Fruit fly (Drosophila melanogaster) whole organism, embryonic: ENCODE measurements around the gene tho2.

Experiments used
- Ada2b ChIP-seq: fragments of 200-800 bp; sonication (Bioruptor generic); IDR thresholded peaks from 2 replicates; pipeline ENCODE4 v1.3.6; 2022; ENCODE audit warnings: missing biosample characterization, missing genetic modification characterization
- Aef1 ChIP-seq: fragments of 200-800 bp; sonication (Bioruptor generic); IDR thresholded peaks from 3 replicates; pipeline ENCODE4 v1.3.6; 2022; ENCODE audit warnings: missing biosample characterization, missing genetic modification characterization
- Antp ChIP-seq: fragments of 200-800 bp; sonication (Bioruptor generic); optimal IDR thresholded peaks from 3 replicates; lab custom pipeline; 2016; ENCODE audit warnings: missing biosample characterization, missing genetic modification characterization
- B-H2 ChIP-seq: fragments of 200-800 bp; sonication (Bioruptor generic); optimal IDR thresholded peaks from 2 replicates; lab custom pipeline; 2018; ENCODE audit warnings: missing biosample characterization, mild to moderate bottlenecking, missing genetic modification characterization
- Bdp1 ChIP-seq: fragments of 200-800 bp; sonication (Bioruptor generic); optimal IDR thresholded peaks from 3 replicates; lab custom pipeline; 2016; ENCODE audit warnings: missing biosample characterization, missing genetic modification characterization
- CG10321 ChIP-seq: fragments of 200-800 bp; sonication (Bioruptor generic); IDR thresholded peaks from 2 replicates; pipeline ENCODE4 v1.3.6; 2022; ENCODE audit warnings: missing biosample characterization, missing genetic modification characterization
- CG10565 ChIP-seq: fragments of 200-800 bp; sonication (Bioruptor generic); optimal IDR thresholded peaks from 3 replicates; lab custom pipeline; 2016; ENCODE audit warnings: missing biosample characterization, mild to moderate bottlenecking, missing genetic modification characterization
- CG11093 ChIP-seq: fragments of 200-800 bp; sonication (Bioruptor generic); IDR thresholded peaks from 3 replicates; pipeline ENCODE4 v1.3.6; 2022; ENCODE audit warnings: missing biosample characterization, missing genetic modification characterization
- CG11696 ChIP-seq: fragments of 200-800 bp; sonication (Bioruptor generic); IDR thresholded peaks from 2 replicates; pipeline ENCODE4 v1.3.6; 2022; ENCODE audit warnings: missing biosample characterization, missing genetic modification characterization
- CG13123 ChIP-seq: fragments of 200-800 bp; sonication (Bioruptor generic); optimal IDR thresholded peaks from 2 replicates; lab custom pipeline; 2016; ENCODE audit warnings: missing biosample characterization, missing genetic modification characterization
- CG13775 ChIP-seq: fragments of 200-800 bp; sonication (Bioruptor generic); optimal IDR thresholded peaks from 3 replicates; lab custom pipeline; 2017; ENCODE audit warnings: missing biosample characterization, mild to moderate bottlenecking, missing genetic modification characterization
- CG14050 ChIP-seq: fragments of 200-800 bp; sonication (Bioruptor generic); IDR thresholded peaks from 3 replicates; pipeline ENCODE4 v1.3.6; 2022; ENCODE audit warnings: missing biosample characterization, missing genetic modification characterization
- CG14441 ChIP-seq: fragments of 200-800 bp; sonication (Bioruptor generic); IDR thresholded peaks from 2 replicates; pipeline ENCODE4 v1.3.6; 2022; ENCODE audit warnings: missing biosample characterization, missing genetic modification characterization
- CG14667 ChIP-seq: fragments of 200-800 bp; sonication (Bioruptor generic); IDR thresholded peaks from 2 replicates; pipeline ENCODE4 v1.3.6; 2022; ENCODE audit warnings: missing biosample characterization, missing genetic modification characterization
- CG14710 ChIP-seq: fragments of 200-800 bp; sonication (Bioruptor generic); optimal IDR thresholded peaks from 3 replicates; lab custom pipeline; 2019; ENCODE audit warnings: missing biosample characterization, mild to moderate bottlenecking, missing genetic modification characterization, moderate library complexity
- CG16779 ChIP-seq: fragments of 200-800 bp; sonication (Bioruptor generic); IDR thresholded peaks from 2 replicates; pipeline ENCODE4 v1.3.6; 2022; ENCODE audit warnings: missing biosample characterization, missing genetic modification characterization
- CG17385 ChIP-seq: fragments of 200-800 bp; sonication (Bioruptor generic); optimal IDR thresholded peaks from 3 replicates; lab custom pipeline; 2018; ENCODE audit warnings: missing biosample characterization, mild to moderate bottlenecking, missing genetic modification characterization
- CG1792 ChIP-seq: fragments of 200-800 bp; sonication (Bioruptor generic); optimal IDR thresholded peaks from 2 replicates; lab custom pipeline; 2016; ENCODE audit warnings: missing biosample characterization, missing genetic modification characterization
- CG18476 ChIP-seq: fragments of 200-800 bp; sonication (Bioruptor generic); optimal IDR thresholded peaks from 2 replicates; lab custom pipeline; 2016; ENCODE audit warnings: missing biosample characterization, mild to moderate bottlenecking, missing genetic modification characterization
- CG18599 ChIP-seq: fragments of 200-800 bp; sonication (Bioruptor generic); optimal IDR thresholded peaks from 3 replicates; lab custom pipeline; 2017; ENCODE audit warnings: missing biosample characterization, missing genetic modification characterization, mild to moderate bottlenecking, moderate library complexity, missing genetic modification reagents
- CG18619 ChIP-seq: fragments of 200-800 bp; sonication (Bioruptor generic); optimal IDR thresholded peaks from 3 replicates; lab custom pipeline; 2017; ENCODE audit warnings: missing biosample characterization, mild to moderate bottlenecking, missing genetic modification characterization
- CG30020 ChIP-seq: fragments of 200-800 bp; optimal IDR thresholded peaks from 2 replicates; lab custom pipeline; 2019; ENCODE audit warnings: missing biosample characterization, mild to moderate bottlenecking, missing genetic modification characterization, moderate library complexity
- CG32767 ChIP-seq: fragments of 200-800 bp; sonication (Bioruptor generic); IDR thresholded peaks from 2 replicates; pipeline ENCODE4 v1.3.6; 2022; ENCODE audit warnings: missing biosample characterization, missing genetic modification characterization
- CG4328 ChIP-seq: fragments of 200-800 bp; sonication (Bioruptor generic); optimal IDR thresholded peaks from 3 replicates; lab custom pipeline; 2017; ENCODE audit warnings: missing biosample characterization, missing genetic modification reagents, missing genetic modification characterization
- CG43689 ChIP-seq: fragments of 200-800 bp; sonication (Bioruptor generic); IDR thresholded peaks from 2 replicates; pipeline ENCODE4 v1.3.6; 2022; ENCODE audit warnings: missing biosample characterization, missing genetic modification characterization
- CG8290 ChIP-seq, 3 experiments: fragments of 200-800 bp; sonication (Bioruptor generic); optimal IDR thresholded peaks; 2 replicates each; lab custom pipeline; 2016 to 2019; ENCODE audit warnings: missing biosample characterization in 3 of 3, missing genetic modification characterization in 3 of 3, mild to moderate bottlenecking in 2 of 3, moderate library complexity in 1 of 3
- CG8765 ChIP-seq: fragments of 200-800 bp; sonication (Bioruptor generic); IDR thresholded peaks from 2 replicates; pipeline ENCODE4 v1.3.6; 2022; ENCODE audit warnings: missing biosample characterization, missing genetic modification characterization
- Deaf1 ChIP-seq: fragments of 200-800 bp; optimal IDR thresholded peaks from 3 replicates; lab custom pipeline; 2019; ENCODE audit warnings: missing biosample characterization, mild to moderate bottlenecking, missing genetic modification characterization, moderate library complexity
- Dip2 ChIP-seq: fragments of 200-800 bp; sonication (Bioruptor generic); IDR thresholded peaks from 2 replicates; pipeline ENCODE4 v1.3.6; 2022; ENCODE audit warnings: missing biosample characterization, missing genetic modification characterization
- Dip3 ChIP-seq: fragments of 200-800 bp; sonication (Bioruptor generic); optimal IDR thresholded peaks from 3 replicates; lab custom pipeline; 2016; ENCODE audit warnings: missing biosample characterization, missing genetic modification characterization
- Dref ChIP-seq: fragments of 200-800 bp; sonication (Bioruptor generic); IDR thresholded peaks from 2 replicates; pipeline ENCODE4 v1.3.6; 2022; ENCODE audit warnings: missing biosample characterization, missing genetic modification characterization
- Hsf ChIP-seq: fragments of 200-800 bp; sonication (Bioruptor generic); optimal IDR thresholded peaks from 3 replicates; lab custom pipeline; 2016; ENCODE audit warnings: missing biosample characterization, missing genetic modification characterization
- PHDP ChIP-seq: fragments of 200-800 bp; sonication (Bioruptor generic); optimal IDR thresholded peaks from 3 replicates; lab custom pipeline; 2018; ENCODE audit warnings: missing biosample characterization, mild to moderate bottlenecking, missing genetic modification characterization, moderate library complexity
- ac ChIP-seq: fragments of 200-800 bp; sonication (Bioruptor generic); optimal IDR thresholded peaks from 3 replicates; lab custom pipeline; 2017; ENCODE audit warnings: missing biosample characterization, mild to moderate bottlenecking, missing genetic modification characterization
- bcd ChIP-seq: fragments of 200-800 bp; sonication (Bioruptor generic); optimal IDR thresholded peaks from 2 replicates; lab custom pipeline; 2017; ENCODE audit warnings: missing biosample characterization, mild to moderate bottlenecking, missing genetic modification characterization
- bowl ChIP-seq: fragments of 200-800 bp; sonication (Bioruptor generic); IDR thresholded peaks from 2 replicates; pipeline ENCODE4 v1.3.6; 2022; ENCODE audit warnings: missing biosample characterization, missing genetic modification characterization
- cad ChIP-seq: fragments of >200 bp; optimal IDR thresholded peaks from 2 replicates; lab custom pipeline; 2017; ENCODE audit warnings: missing biosample characterization, missing genetic modification characterization
- cas ChIP-seq: fragments of 200-800 bp; sonication (Bioruptor generic); IDR thresholded peaks from 2 replicates; pipeline ENCODE4 v1.3.6; 2022; ENCODE audit warnings: missing biosample characterization, missing genetic modification characterization
- danr ChIP-seq: fragments of 200-800 bp; sonication (Bioruptor generic); IDR thresholded peaks from 2 replicates; pipeline ENCODE4 v1.3.6; 2022; ENCODE audit warnings: missing biosample characterization, missing genetic modification characterization
- dmrt99B ChIP-seq: fragments of 200-800 bp; sonication (Bioruptor generic); optimal IDR thresholded peaks from 2 replicates; lab custom pipeline; 2018; ENCODE audit warnings: missing biosample characterization, mild to moderate bottlenecking, missing genetic modification characterization, moderate library complexity
- en ChIP-seq: fragments of 200-800 bp; sonication (Bioruptor generic); optimal IDR thresholded peaks from 2 replicates; lab custom pipeline; 2016; ENCODE audit warnings: missing biosample characterization, missing genetic modification characterization
- ftz-f1 ChIP-seq: fragments of 200-800 bp; sonication (Bioruptor generic); optimal IDR thresholded peaks from 2 replicates; lab custom pipeline; 2016; ENCODE audit warnings: missing biosample characterization, missing genetic modification characterization
- gce ChIP-seq: fragments of 200-800 bp; sonication (Bioruptor generic); IDR thresholded peaks from 3 replicates; pipeline ENCODE4 v1.3.6; 2022; ENCODE audit warnings: missing biosample characterization, missing genetic modification characterization
- gem ChIP-seq: fragments of 200-800 bp; sonication (Bioruptor generic); optimal IDR thresholded peaks from 2 replicates; lab custom pipeline; 2019; ENCODE audit warnings: missing biosample characterization, mild to moderate bottlenecking, missing genetic modification characterization, moderate library complexity
- gfzf ChIP-seq: fragments of 200-800 bp; sonication (Bioruptor generic); optimal IDR thresholded peaks from 2 replicates; lab custom pipeline; 2016; ENCODE audit warnings: missing biosample characterization, mild to moderate bottlenecking, missing genetic modification characterization, moderate library complexity
- gro ChIP-seq: fragments of 200-800 bp; sonication (Bioruptor generic); optimal IDR thresholded peaks from 2 replicates; lab custom pipeline; 2016; ENCODE audit warnings: missing biosample characterization, missing genetic modification characterization
- hth ChIP-seq: fragments of >200 bp; optimal IDR thresholded peaks from 2 replicates; lab custom pipeline; 2017; ENCODE audit warnings: inconsistent platforms
- jing ChIP-seq: fragments of 200-800 bp; sonication (Bioruptor generic); optimal IDR thresholded peaks from 2 replicates; lab custom pipeline; 2018; ENCODE audit warnings: missing biosample characterization, mild to moderate bottlenecking, missing genetic modification characterization
- lab ChIP-seq: fragments of 200-800 bp; sonication (Bioruptor generic); optimal IDR thresholded peaks from 3 replicates; lab custom pipeline; 2017; ENCODE audit warnings: missing biosample characterization, missing genetic modification characterization, mild to moderate bottlenecking, moderate library complexity, missing genetic modification reagents
- nerfin-1 ChIP-seq: fragments of 200-800 bp; sonication (Bioruptor generic); optimal IDR thresholded peaks from 3 replicates; lab custom pipeline; 2019; ENCODE audit warnings: missing biosample characterization, mild to moderate bottlenecking, missing genetic modification characterization, moderate library complexity
- tup ChIP-seq: fragments of 200-800 bp; sonication (Bioruptor generic); optimal IDR thresholded peaks from 2 replicates; lab custom pipeline; 2016; ENCODE audit warnings: missing biosample characterization, mild to moderate bottlenecking, missing genetic modification characterization, moderate library complexity
- tx ChIP-seq: fragments of 200-800 bp; sonication (Bioruptor generic); optimal IDR thresholded peaks from 2 replicates; lab custom pipeline; 2016; ENCODE audit warnings: missing biosample characterization, missing genetic modification characterization

Gene tho2

dm6 chr2L:2163568-2163953 lies 18.6 kb upstream of the tho2 start (continued):
- TF ChIP-seq CG8290 (GFP tag; optimal IDR thresholded peaks at IDR 0.05; lab: Kevin White, UChicago) (peak; percentile 88), CG8290 (tag; optimal IDR thresholded peaks at IDR 0.05; lab: Kevin White, UChicago) (peak; percentile 49 to 91), jing (peak; percentile 82), ac (GFP tag; lab: Kevin White, UChicago) (peak; percentile 90), B-H2 (GFP tag; lab: Kevin White, UChicago) (no peak), danr (peak; percentile 84), CG1792 (GFP tag; lab: Kevin White, UChicago) (peak; percentile 89), CG11696 (peak; percentile 81), Ada2b (GFP tag; lab: Robert Waterston, UW) (peak; percentile 80), CG18599 (GFP tag; lab: Kevin White, UChicago) (peak; percentile 84), CG13775 (GFP tag; lab: Kevin White, UChicago) (peak; percentile 91), Dip2 (peak; percentile 27; the same call in 1 of the 2 replicates), gfzf (GFP tag; lab: Kevin White, UChicago) (no peak), nerfin-1 (peak; percentile 79), bowl (GFP tag; lab: Robert Waterston, UW) (peak; percentile 73), CG18619 (peak; percentile 87), gro (no peak), Dref (GFP tag; lab: Robert Waterston, UW) (no peak), Dip3 (GFP tag; lab: Kevin White, UChicago) (peak; percentile 71), ftz-f1 (GFP tag; lab: Kevin White, UChicago) (peak; percentile 39), lab (GFP tag; lab: Kevin White, UChicago) (peak; percentile 84), gce (peak; percentile 90), Deaf1 (tag; lab: Kevin White, UChicago) (peak; percentile 7), CG17385 (GFP tag; lab: Kevin White, UChicago) (peak; percentile 83), CG10565 (GFP tag; lab: Kevin White, UChicago) (peak; percentile 17), Bdp1 (GFP tag; lab: Kevin White, UChicago) (peak; percentile 84), bcd (peak; percentile 89), gem (tag; lab: Kevin White, UChicago) (peak; percentile 93), CG30020 (tag; lab: Kevin White, UChicago) (peak; percentile 51), CG43689 (GFP tag; lab: Robert Waterston, UW) (peak; percentile 65), PHDP (tag; lab: Kevin White, UChicago) (peak; percentile 83), CG14050 (peak; percentile 81), CG18476 (GFP tag; lab: Kevin White, UChicago) (peak; percentile 85), hth (no peak), Antp (GFP tag; lab: Kevin White, UChicago) (peak; percentile 91), CG8765 (GFP tag; lab: Robert Waterston, UW) (peak; percentile 97), CG13123 (peak; percentile 64), cad (GFP tag; lab: Kevin White, UChicago) (peak; percentile 29), cas (GFP tag; lab: Robert Waterston, UW) (peak; percentile 78), CG10321 (GFP tag; lab: Robert Waterston, UW) (0 out of 2 replicates have a peak, but pooled peaks have one; percentile 32), CG4328 (GFP tag; lab: Kevin White, UChicago) (peak; percentile 45), CG11093 (peak; percentile 88), CG14710 (tag; lab: Kevin White, UChicago) (peak; percentile 92), tup (GFP tag; lab: Kevin White, UChicago) (peak; percentile 52), CG14667 (peak; percentile 91), CG14441 (GFP tag; lab: Robert Waterston, UW) (peak; percentile 86), Hsf (GFP tag; lab: Kevin White, UChicago) (peak; percentile 86), dmrt99B (tag; lab: Kevin White, UChicago) (peak; percentile 85), en (GFP tag; lab: Kevin White, UChicago) (peak; percentile 87), Aef1 (GFP tag; lab: Robert Waterston, UW) (peak; percentile 89), tx (GFP tag; lab: Kevin White, UChicago) (peak; percentile 90), CG16779 (GFP tag; lab: Robert Waterston, UW) (peak; percentile 86), CG32767 (peak; percentile 82)
